Fruit fly (Drosophila melanogaster) whole organism, embryonic: ENCODE results near the gene Cpr67Fa2.

Source experiments
- Bgb ChIP-seq: fragments of 200-800 bp; sonication (Bioruptor generic); IDR thresholded peaks from 2 replicates; pipeline ENCODE4 v1.3.6; 2022; ENCODE audit warnings: missing biosample characterization, missing genetic modification characterization; ENCODE audit not compliant: partially characterized antibody
- CG10147 ChIP-seq: fragments of 200-800 bp; sonication (Bioruptor generic); optimal IDR thresholded peaks from 2 replicates; lab custom pipeline; 2019; ENCODE audit warnings: missing biosample characterization, mild to moderate bottlenecking, missing genetic modification characterization, moderate library complexity
- CG10979 ChIP-seq: fragments of 200-800 bp; sonication (Bioruptor generic); optimal IDR thresholded peaks from 2 replicates; lab custom pipeline; 2018; ENCODE audit warnings: missing biosample characterization, mild to moderate bottlenecking, missing genetic modification characterization, moderate library complexity
- CG12071 ChIP-seq: fragments of 200-800 bp; sonication (Bioruptor generic); optimal IDR thresholded peaks from 3 replicates; lab custom pipeline; 2018; ENCODE audit warnings: missing biosample characterization, mild to moderate bottlenecking, missing genetic modification characterization
- CG1233 ChIP-seq: fragments of 200-800 bp; sonication (Bioruptor generic); optimal IDR thresholded peaks from 4 replicates; lab custom pipeline; 2018; ENCODE audit warnings: missing biosample characterization, mild to moderate bottlenecking, missing genetic modification characterization
- CG1603 ChIP-seq: fragments of 200-800 bp; sonication (Bioruptor generic); optimal IDR thresholded peaks from 2 replicates; lab custom pipeline; 2019; ENCODE audit warnings: missing biosample characterization, mild to moderate bottlenecking, missing genetic modification characterization, moderate library complexity
- CG17912 ChIP-seq: fragments of 200-800 bp; sonication (Bioruptor generic); optimal IDR thresholded peaks from 2 replicates; lab custom pipeline; 2018; ENCODE audit warnings: missing biosample characterization, mild to moderate bottlenecking, missing genetic modification characterization
- CG1832 ChIP-seq: fragments of 200-800 bp; sonication (Bioruptor generic); optimal IDR thresholded peaks from 2 replicates; lab custom pipeline; 2017; ENCODE audit warnings: missing biosample characterization, mild to moderate bottlenecking, missing genetic modification characterization, inconsistent platforms
- CG30431 ChIP-seq: fragments of 200-800 bp; sonication (Bioruptor generic); optimal IDR thresholded peaks from 2 replicates; lab custom pipeline; 2017; ENCODE audit warnings: missing biosample characterization, missing genetic modification characterization
- CG34422 ChIP-seq: fragments of 200-800 bp; sonication (Bioruptor generic); IDR thresholded peaks from 3 replicates; pipeline ENCODE4 v1.3.6; 2022; ENCODE audit warnings: missing biosample characterization, missing genetic modification characterization
- CG6254 ChIP-seq: fragments of 200-800 bp; sonication (Bioruptor generic); optimal IDR thresholded peaks from 3 replicates; lab custom pipeline; 2017; ENCODE audit warnings: mild to moderate bottlenecking, missing biosample characterization, missing genetic modification reagents, missing genetic modification characterization
- CG6272 ChIP-seq: fragments of 200-800 bp; sonication (Bioruptor generic); IDR thresholded peaks from 2 replicates; pipeline ENCODE4 v1.3.6; 2022; ENCODE audit warnings: missing biosample characterization, missing genetic modification characterization
- CG8089 ChIP-seq: fragments of 200-800 bp; sonication (Bioruptor generic); optimal IDR thresholded peaks from 3 replicates; lab custom pipeline; 2016; ENCODE audit warnings: missing biosample characterization, missing genetic modification characterization
- CG8290 ChIP-seq, 3 experiments: fragments of 200-800 bp; sonication (Bioruptor generic); optimal IDR thresholded peaks; 2 replicates each; lab custom pipeline; 2016 to 2019; ENCODE audit warnings: missing biosample characterization in 3 of 3, missing genetic modification characterization in 3 of 3, mild to moderate bottlenecking in 2 of 3, moderate library complexity in 1 of 3
- CG8924 ChIP-seq: fragments of 200-800 bp; optimal IDR thresholded peaks from 3 replicates; lab custom pipeline; 2019; ENCODE audit warnings: missing biosample characterization, mild to moderate bottlenecking, missing genetic modification characterization, moderate library complexity
- CG9609 ChIP-seq: fragments of 200-800 bp; sonication (Bioruptor generic); optimal IDR thresholded peaks from 3 replicates; lab custom pipeline; 2016; ENCODE audit warnings: missing biosample characterization, missing genetic modification characterization
- CG9727 ChIP-seq: fragments of 200-800 bp; sonication (Bioruptor generic); optimal IDR thresholded peaks from 3 replicates; lab custom pipeline; 2017; ENCODE audit warnings: missing biosample characterization, mild to moderate bottlenecking, missing genetic modification characterization
- D ChIP-seq, 2 experiments: fragments of 200-800 bp in 1 of 2; fragments of >200 bp in 1 of 2; sonication (Bioruptor generic) in 1 of 2; optimal IDR thresholded peaks; 2 replicates in 1 of 2; 3 replicates in 1 of 2; lab custom pipeline; 2017; ENCODE audit warnings: mild to moderate bottlenecking in 1 of 2, missing biosample characterization in 1 of 2, missing genetic modification characterization in 1 of 2, missing genetic modification reagents in 1 of 2
- Dad ChIP-seq: fragments of 200-800 bp; sonication (Bioruptor generic); optimal IDR thresholded peaks from 3 replicates; lab custom pipeline; 2016; ENCODE audit warnings: missing biosample characterization, missing genetic modification characterization
- Deaf1 ChIP-seq: fragments of 200-800 bp; optimal IDR thresholded peaks from 3 replicates; lab custom pipeline; 2019; ENCODE audit warnings: missing biosample characterization, mild to moderate bottlenecking, missing genetic modification characterization, moderate library complexity
- Dll ChIP-seq: fragments of 200-800 bp; sonication (Bioruptor generic); IDR thresholded peaks from 4 replicates; pipeline ENCODE4 v1.3.6; 2022; ENCODE audit warnings: missing biosample characterization, missing genetic modification characterization; ENCODE audit not compliant: partially characterized antibody
- Hsf ChIP-seq: fragments of 200-800 bp; sonication (Bioruptor generic); optimal IDR thresholded peaks from 3 replicates; lab custom pipeline; 2016; ENCODE audit warnings: missing biosample characterization, missing genetic modification characterization
- Med ChIP-seq: fragments of 200-800 bp; sonication (Bioruptor generic); peaks from one replicate; lab custom pipeline; 2016; ENCODE audit warnings: missing biosample characterization, missing genetic modification characterization, mild to moderate bottlenecking, inconsistent platforms, moderate library complexity
- NC2α ChIP-seq: fragments of 200-800 bp; sonication (Bioruptor generic); optimal IDR thresholded peaks from 2 replicates; lab custom pipeline; 2016; ENCODE audit warnings: missing biosample characterization, missing genetic modification characterization
- Sox102F ChIP-seq: fragments of 200-800 bp; sonication (Bioruptor generic); optimal IDR thresholded peaks from 2 replicates; lab custom pipeline; 2018; ENCODE audit warnings: missing biosample characterization, mild to moderate bottlenecking, missing genetic modification characterization, moderate library complexity
- Xbp1 ChIP-seq: fragments of 200-800 bp; sonication (Bioruptor generic); optimal IDR thresholded peaks from 3 replicates; lab custom pipeline; 2016; ENCODE audit warnings: missing biosample characterization, mild to moderate bottlenecking, missing genetic modification characterization
- ara ChIP-seq: fragments of 200-800 bp; sonication (Bioruptor generic); IDR thresholded peaks from 2 replicates; pipeline ENCODE4 v1.3.6; 2022; ENCODE audit warnings: missing biosample characterization, missing genetic modification characterization
- bbx ChIP-seq: fragments of 200-800 bp; sonication (Bioruptor generic); IDR thresholded peaks from 2 replicates; pipeline ENCODE4 v1.3.6; 2022; ENCODE audit warnings: missing biosample characterization, missing genetic modification characterization; ENCODE audit not compliant: partially characterized antibody
- cg ChIP-seq: fragments of 200-800 bp; sonication (Bioruptor generic); optimal IDR thresholded peaks from 3 replicates; lab custom pipeline; 2019; ENCODE audit warnings: missing biosample characterization, mild to moderate bottlenecking, missing genetic modification characterization, moderate library complexity
- chif ChIP-seq, 2 experiments: fragments of 200-800 bp; sonication (Bioruptor generic); optimal IDR thresholded peaks; 3 replicates each; lab custom pipeline; 2016; ENCODE audit warnings: missing biosample characterization in 2 of 2, missing genetic modification characterization in 2 of 2
- chn ChIP-seq: fragments of 200-800 bp; sonication (Bioruptor generic); optimal IDR thresholded peaks from 2 replicates; lab custom pipeline; 2016; ENCODE audit warnings: missing biosample characterization, missing genetic modification characterization
- crp ChIP-seq, 2 experiments: fragments of 200-800 bp; sonication (Bioruptor generic); optimal IDR thresholded peaks; 2 replicates in 1 of 2; 3 replicates in 1 of 2; lab custom pipeline; 2017; ENCODE audit warnings: missing biosample characterization in 2 of 2, missing genetic modification characterization in 2 of 2, mild to moderate bottlenecking in 1 of 2, moderate library complexity in 1 of 2
- dysf ChIP-seq: fragments of 200-800 bp; sonication (Bioruptor generic); IDR thresholded peaks from 3 replicates; pipeline ENCODE4 v1.3.6; 2022; ENCODE audit warnings: missing biosample characterization, missing genetic modification characterization
- gcm ChIP-seq: fragments of 200-800 bp; sonication (Bioruptor generic); optimal IDR thresholded peaks from 2 replicates; lab custom pipeline; 2019; ENCODE audit warnings: missing biosample characterization, mild to moderate bottlenecking, missing genetic modification characterization, moderate library complexity
- grn ChIP-seq: fragments of 200-800 bp; sonication (Bioruptor generic); optimal IDR thresholded peaks from 3 replicates; lab custom pipeline; 2017; ENCODE audit warnings: missing biosample characterization, missing genetic modification characterization
- gt ChIP-seq: fragments of 200-800 bp; sonication (Bioruptor generic); IDR thresholded peaks from 2 replicates; pipeline ENCODE4 v1.3.6; 2022; ENCODE audit warnings: missing biosample characterization, missing genetic modification characterization
- insv ChIP-seq, 2 experiments: fragments of 200-800 bp; sonication (Bioruptor generic); optimal IDR thresholded peaks; 3 replicates each; lab custom pipeline; 2016 to 2018; ENCODE audit warnings: missing biosample characterization in 2 of 2, missing genetic modification characterization in 2 of 2
- inv ChIP-seq: fragments of 200-800 bp; sonication (Bioruptor generic); IDR thresholded peaks from 2 replicates; pipeline ENCODE4 v1.3.6; 2022; ENCODE audit warnings: missing biosample characterization, missing genetic modification characterization; ENCODE audit not compliant: partially characterized antibody
- mirr ChIP-seq: fragments of 200-800 bp; sonication (Bioruptor generic); optimal IDR thresholded peaks from 3 replicates; lab custom pipeline; 2018; ENCODE audit warnings: missing biosample characterization, mild to moderate bottlenecking, missing genetic modification characterization
- nerfin-1 ChIP-seq: fragments of 200-800 bp; sonication (Bioruptor generic); optimal IDR thresholded peaks from 3 replicates; lab custom pipeline; 2019; ENCODE audit warnings: missing biosample characterization, mild to moderate bottlenecking, missing genetic modification characterization, moderate library complexity
- pfk ChIP-seq: fragments of 200-800 bp; sonication (Bioruptor generic); optimal IDR thresholded peaks from 2 replicates; lab custom pipeline; 2018; ENCODE audit warnings: missing biosample characterization, mild to moderate bottlenecking, missing genetic modification characterization, moderate library complexity
- psq ChIP-seq: fragments of 200-800 bp; sonication (Bioruptor generic); optimal IDR thresholded peaks from 2 replicates; lab custom pipeline; 2017; ENCODE audit warnings: missing biosample characterization, missing genetic modification characterization
- pum ChIP-seq: fragments of 200-800 bp; sonication (Bioruptor generic); optimal IDR thresholded peaks from 2 replicates; lab custom pipeline; 2016; ENCODE audit warnings: missing biosample characterization, missing genetic modification characterization
- sd ChIP-seq: fragments of 200-800 bp; sonication (Bioruptor generic); optimal IDR thresholded peaks from 3 replicates; lab custom pipeline; 2018; ENCODE audit warnings: missing biosample characterization, mild to moderate bottlenecking, missing genetic modification characterization, moderate library complexity
- sob ChIP-seq: fragments of 200-800 bp; sonication (Bioruptor generic); IDR thresholded peaks from 2 replicates; pipeline ENCODE4 v1.3.6; 2022; ENCODE audit warnings: missing biosample characterization, missing genetic modification characterization
- z ChIP-seq: fragments of 200-800 bp; sonication (Bioruptor generic); IDR thresholded peaks from 3 replicates; pipeline ENCODE4 v1.3.6; 2022; ENCODE audit warnings: missing biosample characterization, missing genetic modification characterization
- zen2 ChIP-seq: fragments of 200-800 bp; sonication (Bioruptor generic); IDR thresholded peaks from 3 replicates; pipeline ENCODE4 v1.3.6; 2022; ENCODE audit warnings: missing biosample characterization, missing genetic modification characterization; ENCODE audit not compliant: partially characterized antibody
- zf30C ChIP-seq: fragments of 200-800 bp; sonication (Bioruptor generic); optimal IDR thresholded peaks from 3 replicates; lab custom pipeline; 2018; ENCODE audit warnings: missing biosample characterization, mild to moderate bottlenecking, missing genetic modification characterization

The Cpr67Fa2 gene

dm6 chr3L:10860042-10860643, 31.4 kb upstream of the Cpr67Fa2 start (continued):
- TF ChIP-seq grn (GFP tag; lab: Kevin White, UChicago), result no peak
- no peak for TF ChIP-seq zen2 (GFP tag; lab: Robert Waterston, UW)
- no peak for TF ChIP-seq NC2α (GFP tag; lab: Kevin White, UChicago)
- TF ChIP-seq bbx (GFP tag; lab: Robert Waterston, UW), result no peak
- TF ChIP-seq Sox102F, result no peak
- TF ChIP-seq z, result 0 out of 3 replicates have a peak, but pooled peaks have one; percentile 46
- TF ChIP-seq chn (GFP tag; lab: Kevin White, UChicago), result peak; percentile 33
- TF ChIP-seq mirr (GFP tag; lab: Kevin White, UChicago), result peak; percentile 40
- TF ChIP-seq chif (GFP tag; optimal IDR thresholded peaks at IDR 0.05; lab: Kevin White, UChicago), result no peak
- peak; percentile 89 for TF ChIP-seq cg (GFP tag; lab: Kevin White, UChicago)
- peak; percentile 0 for TF ChIP-seq CG8290 (GFP tag; optimal IDR thresholded peaks at IDR 0.05; lab: Kevin White, UChicago)
- TF ChIP-seq CG8290 (tag; optimal IDR thresholded peaks at IDR 0.05; lab: Kevin White, UChicago), result peak in 1 of 2 experiments; percentile 57
- TF ChIP-seq CG12071 (GFP tag; lab: Kevin White, UChicago), result no peak
- TF ChIP-seq CG10147 (GFP tag; lab: Kevin White, UChicago), result peak; percentile 21
- TF ChIP-seq CG6254 (GFP tag; lab: Kevin White, UChicago), result peak; percentile 31
- no peak for TF ChIP-seq CG17912
- peak; percentile 23 for TF ChIP-seq CG8924
- 0 out of 4 replicates have a peak, but pooled peaks have one; percentile 25 for TF ChIP-seq Dll
- TF ChIP-seq Med, result peak; percentile 73
- TF ChIP-seq CG10979 (tag; lab: Kevin White, UChicago), result no peak
- TF ChIP-seq zf30C (GFP tag; lab: Kevin White, UChicago), result peak; percentile 0
- TF ChIP-seq gt, result no peak
- TF ChIP-seq Bgb (GFP tag; lab: Robert Waterston, UW), result peak; percentile 22; the same call in 1 of the 2 replicates
- TF ChIP-seq CG30431 (GFP tag; lab: Kevin White, UChicago), result no peak
- TF ChIP-seq CG8089 (GFP tag; lab: Kevin White, UChicago), result no peak
- no peak for TF ChIP-seq ara (GFP tag; lab: Robert Waterston, UW)
- TF ChIP-seq CG9727 (GFP tag; lab: Kevin White, UChicago), result peak; percentile 2
- TF ChIP-seq Deaf1 (tag; lab: Kevin White, UChicago), result peak; percentile 78
- TF ChIP-seq CG34422 (GFP tag; lab: Robert Waterston, UW), result peak; percentile 42; the same call in 1 of the 3 replicates
- no peak for TF ChIP-seq CG9609
- no peak for TF ChIP-seq Dad (GFP tag; lab: Kevin White, UChicago)
- no peak for TF ChIP-seq CG6272 (GFP tag; lab: Robert Waterston, UW)
- TF ChIP-seq D (optimal IDR thresholded peaks at IDR 0.05; lab: Kevin White, UChicago), result peak; percentile 26
- TF ChIP-seq D (GFP tag; optimal IDR thresholded peaks at IDR 0.05; lab: Kevin White, UChicago), result no peak
- TF ChIP-seq Hsf, result no peak
- TF ChIP-seq CG1832 (GFP tag; lab: Kevin White, UChicago), result peak; percentile 37
- TF ChIP-seq nerfin-1 (tag; lab: Kevin White, UChicago), result peak; percentile 23
- TF ChIP-seq pfk, result no peak
- peak; percentile 22; the same call in 1 of the 2 replicates for TF ChIP-seq sob (GFP tag; lab: Robert Waterston, UW)
- TF ChIP-seq sd (tag; lab: Kevin White, UChicago), result peak; percentile 74
- peak in 1 of 2 experiments; percentile 79 for TF ChIP-seq crp (GFP tag; optimal IDR thresholded peaks at IDR 0.05; lab: Kevin White, UChicago)
- TF ChIP-seq inv (GFP tag; lab: Robert Waterston, UW), result no peak
- TF ChIP-seq CG1603 (tag; lab: Kevin White, UChicago), result peak; percentile 25
- TF ChIP-seq Xbp1 (GFP tag; lab: Kevin White, UChicago), result no peak
- no peak for TF ChIP-seq CG1233 (GFP tag; lab: Kevin White, UChicago)
- peak; percentile 35 for TF ChIP-seq gcm (GFP tag; lab: Kevin White, UChicago)
- no peak for TF ChIP-seq dysf (GFP tag; lab: Robert Waterston, UW)
- TF ChIP-seq pum (GFP tag; lab: Kevin White, UChicago), result no peak
- peak; percentile 11 for TF ChIP-seq psq (GFP tag; lab: Kevin White, UChicago)
- no peak for TF ChIP-seq insv (GFP tag; optimal IDR thresholded peaks at IDR 0.05; lab: Kevin White, UChicago)
